Worm (Caenorhabditis elegans): ENCODE measurements around the gene str-3.

The str-3 gene

ce11 chrIV:11118837-11119491 lies 18.8 kb upstream of the str-3 start, which contains the start of the genes imp-2 and enpl-1:
Gene imp-2, minus strand, starts transcription at chrIV:11118887.
Gene enpl-1, plus strand, starts transcription at chrIV:11119298.
- TF ChIP-seq unc-62 (GFP tag; optimal IDR thresholded peaks at IDR 0.05): no peak

DNA sequence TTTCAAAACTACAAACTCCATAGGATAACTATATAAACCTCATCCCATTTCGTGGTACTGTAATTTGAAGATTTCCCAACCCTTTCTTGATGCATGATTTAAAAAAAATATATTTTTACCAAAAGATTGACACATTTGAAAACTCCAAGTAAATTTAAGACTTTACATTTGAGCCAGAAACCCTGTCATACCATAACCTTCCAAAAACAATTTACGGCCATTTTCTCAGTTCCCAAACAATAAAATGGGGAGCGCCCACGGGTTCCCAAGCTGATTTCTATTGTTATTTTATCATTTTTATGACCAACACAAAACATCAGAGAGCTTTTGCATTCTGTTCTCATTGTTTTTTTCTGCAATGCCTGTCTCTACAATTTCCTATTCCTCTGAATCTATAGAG lies 12.5 kb upstream of the str-3 start, which contains the start of gene clc-9:
Gene clc-9 (plus strand): TSS at position 301 of the 400 bp plus-strand sequence.
- no peak for TF ChIP-seq unc-62 (GFP tag; optimal IDR thresholded peaks at IDR 0.05)

DNA sequence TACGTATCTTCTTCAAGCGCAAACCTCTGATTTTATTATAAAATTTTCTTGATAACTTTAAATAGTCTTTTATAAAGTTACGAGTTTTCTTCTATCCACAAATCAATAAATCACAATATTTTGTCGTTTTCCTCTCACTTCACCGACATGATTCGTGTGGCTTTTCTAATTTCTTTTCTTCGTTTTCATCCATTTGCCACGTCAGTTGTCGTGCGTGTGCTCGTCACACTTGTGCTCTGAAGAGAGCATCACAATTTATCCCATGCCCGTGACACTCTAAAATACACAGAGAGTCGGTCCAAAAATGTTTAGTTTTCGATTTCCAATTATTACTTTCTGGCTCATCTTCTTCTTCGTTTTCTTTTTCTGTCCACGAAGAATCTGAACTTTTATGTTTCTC lies 11.7 kb upstream of the str-3 start:
- TF ChIP-seq unc-62 (GFP tag; optimal IDR thresholded peaks at IDR 0.05): no peak

ce11 chrIV:11110995-11111619 lies 10.9 kb upstream of the str-3 start, which contains the start of gene rps-5:
Gene rps-5, minus strand, starts transcription at chrIV:11111045.
- no peak for TF ChIP-seq unc-62 (GFP tag; optimal IDR thresholded peaks at IDR 0.05)

DNA sequence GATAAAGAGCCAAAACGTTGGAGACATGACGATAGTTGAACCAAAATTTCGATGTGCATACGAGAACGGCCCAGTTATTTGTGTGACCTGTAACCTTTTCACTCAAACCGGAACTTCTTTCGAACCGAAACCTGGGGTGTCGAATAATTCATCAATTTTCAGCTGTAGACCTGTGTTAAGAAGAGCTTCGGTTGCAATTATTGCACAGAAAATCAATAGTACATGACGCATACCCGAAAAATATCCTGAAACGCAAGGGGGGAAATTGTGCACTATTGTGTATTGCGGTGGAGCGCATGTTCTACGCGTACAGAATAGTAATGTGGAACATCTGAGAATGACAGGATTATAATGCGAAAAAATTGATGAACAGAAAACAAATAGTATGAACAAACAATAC lies 9.6 kb upstream of the str-3 start, which contains the start of gene pigk-1:
Gene pigk-1 (minus strand): TSS at position 248 of the 400 bp plus-strand sequence.
- no peak for TF ChIP-seq unc-62 (GFP tag; optimal IDR thresholded peaks at IDR 0.05)

DNA sequence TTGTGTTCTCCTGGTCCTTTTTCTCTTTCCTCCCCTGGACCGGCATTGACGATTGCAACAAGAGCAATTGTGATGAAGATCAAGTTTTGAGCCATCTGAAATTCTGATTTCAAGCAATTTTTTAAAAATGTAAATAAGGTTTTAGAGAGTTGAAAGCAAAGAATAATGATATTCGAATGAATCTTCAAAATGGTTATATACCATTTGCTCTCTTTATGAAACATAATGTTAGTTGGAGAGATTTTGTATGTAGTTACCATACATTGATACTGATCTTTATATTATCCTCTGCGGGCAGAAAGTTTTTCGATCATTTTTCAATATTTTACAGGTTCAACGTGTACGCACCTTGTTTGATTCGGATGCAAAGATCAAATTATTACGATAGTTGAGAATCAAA lies 5.6 kb upstream of the str-3 start, which contains the start of gene srlf-24:
Gene srlf-24 (minus strand): TSS at position 101 of the 400 bp plus-strand sequence.
- TF ChIP-seq unc-62 (GFP tag; optimal IDR thresholded peaks at IDR 0.05): no peak

- TF ChIP-seq unc-62 (GFP tag; optimal IDR thresholded peaks at IDR 0.05): no peak
These were observed 3.3 kb upstream of the str-3 start for ce11 chrIV:11103501-11103900.

DNA sequence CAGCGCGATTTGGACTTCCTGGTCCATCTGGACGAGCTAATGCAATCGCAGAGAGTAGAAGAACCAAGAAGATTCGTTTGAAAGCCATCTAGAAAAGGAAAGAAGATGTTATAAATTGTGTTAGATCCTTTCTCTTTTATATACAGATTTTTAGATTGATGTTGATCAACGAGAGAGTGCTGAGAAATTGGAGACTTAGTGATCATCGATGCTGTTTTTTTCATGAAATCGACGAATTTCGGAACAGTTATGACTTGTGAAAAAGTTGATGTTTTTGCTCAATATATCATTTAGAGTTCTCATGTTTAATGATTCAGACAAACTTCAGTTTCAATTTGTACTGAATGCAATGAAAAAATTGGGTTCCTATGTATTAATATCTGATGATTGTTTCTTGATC lies 2.4 kb upstream of the str-3 start, which contains the start of gene srlf-17:
Gene srlf-17 (minus strand): TSS at position 101 of the 400 bp plus-strand sequence.
- no peak for TF ChIP-seq unc-62 (GFP tag; optimal IDR thresholded peaks at IDR 0.05)

DNA sequence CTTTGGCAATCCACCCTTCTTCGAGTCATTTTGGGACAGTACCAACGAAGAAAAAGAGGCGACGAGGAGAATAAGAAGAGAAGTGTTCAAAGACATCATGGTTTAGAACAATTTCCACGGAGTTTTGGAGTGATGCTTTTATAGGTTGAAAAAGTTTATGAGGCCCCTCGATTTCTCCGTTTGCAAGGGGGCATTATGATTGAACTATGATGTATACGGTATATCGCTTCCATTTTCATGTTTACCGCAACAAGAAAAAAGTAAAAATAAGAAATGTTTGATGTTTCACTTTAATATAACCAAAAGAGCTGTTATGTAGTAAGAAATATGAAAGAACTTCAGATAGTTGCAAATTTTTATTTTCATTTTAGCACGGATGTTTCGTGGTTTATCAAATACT lies 1.2 kb upstream of the str-3 start, which contains the start of gene srlf-18:
Gene srlf-18 (minus strand): TSS at position 101 of the 400 bp plus-strand sequence.
- no peak for TF ChIP-seq unc-62 (GFP tag; optimal IDR thresholded peaks at IDR 0.05)

DNA sequence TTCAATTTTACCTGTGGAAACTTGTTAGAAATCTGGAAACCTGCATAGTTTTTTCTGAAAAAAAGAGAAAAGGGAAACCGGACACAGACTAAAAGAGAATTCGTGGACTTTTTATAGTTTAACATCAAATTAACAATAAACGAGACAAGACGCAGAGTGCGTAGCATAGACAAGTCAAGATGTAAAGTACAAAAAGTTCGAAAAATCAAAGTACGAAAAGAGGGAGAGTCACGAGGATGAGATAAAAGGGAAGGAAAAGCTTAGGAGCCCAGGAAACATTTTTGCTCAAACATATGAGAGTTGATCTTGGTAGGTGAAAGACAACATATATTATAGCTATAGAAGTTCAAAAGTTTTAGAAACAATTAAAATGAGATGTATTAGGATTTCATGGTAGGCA lies 2.4 kb downstream of the str-3 start, which contains the start of gene M7.12:
Gene M7.12 (minus strand): TSS at position 188 of the 400 bp plus-strand sequence.
- TF ChIP-seq unc-62 (GFP tag; optimal IDR thresholded peaks at IDR 0.05): no peak

DNA sequence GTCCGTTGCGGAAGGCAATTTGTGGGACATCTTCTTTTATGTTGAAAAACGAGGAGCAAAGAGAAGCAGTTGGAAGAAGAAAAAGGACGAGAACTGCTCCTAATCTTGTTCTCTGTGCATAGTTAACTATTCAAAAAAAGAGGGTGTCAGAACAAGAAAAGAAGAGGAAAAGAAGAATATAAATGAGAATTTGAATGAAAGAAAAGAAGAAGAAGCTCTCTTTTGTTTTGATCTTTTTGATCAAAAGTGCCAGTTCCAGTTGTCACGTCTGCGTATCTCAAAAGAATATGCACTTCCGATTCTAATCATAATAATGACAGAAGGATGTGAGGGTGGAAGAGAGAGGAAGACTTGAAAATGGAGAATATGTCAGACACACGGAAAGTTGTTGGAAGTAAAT lies 5.2 kb downstream of the str-3 start, which contains the start of gene M7.8:
Gene M7.8 (minus strand): TSS at position 112 of the 400 bp plus-strand sequence.
- no peak for TF ChIP-seq unc-62 (GFP tag; optimal IDR thresholded peaks at IDR 0.05)

ce11 chrIV:11094052-11094451 lies 6.1 kb downstream of the str-3 start:
- TF ChIP-seq unc-62 (GFP tag; optimal IDR thresholded peaks at IDR 0.05): no peak

ce11 chrIV:11092502-11093080 lies 7.6 kb downstream of the str-3 start, which contains the start of gene bcc-1:
Gene bcc-1, minus strand, starts transcription at chrIV:11092552.
- no peak for TF ChIP-seq unc-62 (GFP tag; optimal IDR thresholded peaks at IDR 0.05)

- no peak for TF ChIP-seq unc-62 (GFP tag; optimal IDR thresholded peaks at IDR 0.05)
These were observed 10.6 kb downstream of the str-3 start, which contains the start of gene M7.7 for ce11 chrIV:11089527-11089926. Gene M7.7, plus strand, starts transcription at chrIV:11089827.

ce11 chrIV:11083609-11084008 lies 16.6 kb downstream of the str-3 start, which contains the start of gene klc-1:
Gene klc-1, plus strand, starts transcription at chrIV:11083735.
- no peak for TF ChIP-seq unc-62 (GFP tag; optimal IDR thresholded peaks at IDR 0.05)

DNA sequence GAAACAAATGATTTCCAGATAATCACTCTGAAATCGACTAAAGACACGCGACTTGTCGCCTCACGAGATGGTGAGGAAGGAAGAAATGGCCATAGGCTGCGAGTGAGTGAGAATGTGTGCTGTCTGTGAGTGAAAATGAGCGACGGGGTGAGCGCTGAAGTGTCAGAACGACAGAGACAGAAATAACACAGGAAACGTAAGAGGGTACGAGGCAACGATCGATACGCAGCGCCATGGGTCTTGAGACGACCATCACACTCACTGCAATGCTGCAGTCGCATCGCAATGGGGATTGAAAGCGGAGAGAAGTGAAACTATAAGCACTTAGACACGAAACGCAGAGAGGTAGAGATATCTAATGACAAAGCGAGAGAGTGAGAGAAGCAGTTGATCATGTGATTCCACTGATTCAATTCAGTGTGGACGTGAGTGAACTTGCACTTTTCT lies 17.4 kb downstream of the str-3 start:
- no peak for TF ChIP-seq unc-62 (GFP tag; optimal IDR thresholded peaks at IDR 0.05)

All from whole organism, dauer.